Worm (Caenorhabditis elegans) whole organism, L3 larva: ENCODE results near the gene F41C3.8.

Source experiments
- R02D3.7 ChIP-seq: fragments of 150-350 bp; optimal IDR thresholded peaks from 2 replicates; lab custom pipeline; 2014; ENCODE audit warnings: missing biosample characterization, missing genetic modification characterization
- ama-1 ChIP-seq: fragments of 150-350 bp; optimal IDR thresholded peaks from 2 replicates; lab custom pipeline; 2018
- ceh-82 ChIP-seq: fragments of 150-350 bp; optimal IDR thresholded peaks from 2 replicates; lab custom pipeline; 2014; ENCODE audit warnings: missing biosample characterization, missing genetic modification characterization
- elt-1 ChIP-seq: fragments of 150-350 bp; optimal IDR thresholded peaks from 2 replicates; lab custom pipeline; 2014; ENCODE audit warnings: missing biosample characterization, missing genetic modification characterization
- mdl-1 ChIP-seq: fragments of 150-350 bp; optimal IDR thresholded peaks from 2 replicates; lab custom pipeline; 2014; ENCODE audit warnings: missing biosample characterization, missing genetic modification characterization
- mml-1 ChIP-seq: fragments of 150-350 bp; sonication (generic microtip); optimal IDR thresholded peaks from 3 replicates; lab custom pipeline; 2014; ENCODE audit warnings: missing biosample characterization, missing genetic modification characterization
- nfya-1 ChIP-seq: sonication (generic microtip); optimal IDR thresholded peaks from 2 replicates; lab custom pipeline; 2017; ENCODE audit warnings: missing genetic modification characterization, mild to moderate bottlenecking, missing compliant biosample characterization, antibody characterized with exemption, moderate library complexity; ENCODE audit not compliant: insufficient read depth
- nhr-11 ChIP-seq: fragments of 150-350 bp; optimal IDR thresholded peaks from 2 replicates; lab custom pipeline; 2014; ENCODE audit warnings: missing biosample characterization, missing genetic modification characterization
- nhr-237 ChIP-seq: fragments of 150-350 bp; optimal IDR thresholded peaks from 2 replicates; lab custom pipeline; 2014; ENCODE audit warnings: missing biosample characterization, missing genetic modification characterization
- nhr-25 ChIP-seq: sonication (generic microtip); optimal IDR thresholded peaks from 2 replicates; lab custom pipeline; 2017; ENCODE audit warnings: missing biosample characterization, missing genetic modification characterization
- nhr-67 ChIP-seq: fragments of 150-350 bp; optimal IDR thresholded peaks from 2 replicates; lab custom pipeline; 2014; ENCODE audit warnings: missing biosample characterization, missing genetic modification characterization
- nhr-77 ChIP-seq: fragments of 150-350 bp; optimal IDR thresholded peaks from 2 replicates; lab custom pipeline; 2014; ENCODE audit warnings: missing biosample characterization, missing genetic modification characterization
- pqm-1 ChIP-seq: fragments of 150-350 bp; optimal IDR thresholded peaks from 2 replicates; lab custom pipeline; 2017; ENCODE audit warnings: missing biosample characterization, missing genetic modification characterization, inconsistent platforms
- snpc-4 ChIP-seq: fragments of 150-350 bp; optimal IDR thresholded peaks from 2 replicates; lab custom pipeline; 2014; ENCODE audit warnings: missing biosample characterization, missing genetic modification characterization

ce11 chrII:4759835-4760234 lies 44.0 kb downstream of the F41C3.8 start:
- no peak for TF ChIP-seq nhr-67 (tag; lab: Kevin White, UChicago)
- no peak for TF ChIP-seq mdl-1 (tag; lab: Kevin White, UChicago)
- TF ChIP-seq nhr-237 = no peak
- no peak for TF ChIP-seq ceh-82 (tag; lab: Kevin White, UChicago)
- no peak for TF ChIP-seq nhr-11 (tag; lab: Kevin White, UChicago)
- peak; percentile 52 for TF ChIP-seq nhr-25 (tag; lab: Kevin White, UChicago)
- no peak for TF ChIP-seq pqm-1 (tag; lab: Kevin White, UChicago)
- no peak for TF ChIP-seq nhr-77 (tag; lab: Kevin White, UChicago)
- TF ChIP-seq mml-1 (tag; lab: Kevin White, UChicago) = no peak
- TF ChIP-seq ama-1 (lab: Kevin White, UChicago) = no peak
- no peak for TF ChIP-seq nfya-1 (tag; lab: Kevin White, UChicago)
- no peak for TF ChIP-seq snpc-4 (tag; lab: Kevin White, UChicago)
- no peak for TF ChIP-seq R02D3.7 (tag; lab: Kevin White, UChicago)
- TF ChIP-seq elt-1 (tag; lab: Kevin White, UChicago) = peak; percentile 93
